Fruit fly (Drosophila melanogaster) whole organism, embryonic: ENCODE measurements around the gene Srr.

ENCODE experiments used
- Awh ChIP-seq: fragments of 200-800 bp; sonication (Bioruptor generic); IDR thresholded peaks from 2 replicates; pipeline ENCODE4, ENCODE4 v1.3.6; 2022; ENCODE audit warnings: missing biosample characterization, missing genetic modification characterization
- BtbVII ChIP-seq: fragments of 200-800 bp; sonication (Bioruptor generic); optimal IDR thresholded peaks from 3 replicates; lab custom pipeline; 2017; ENCODE audit warnings: missing biosample characterization, mild to moderate bottlenecking, missing genetic modification characterization
- Bteb2 ChIP-seq: fragments of 200-800 bp; sonication (Bioruptor generic); optimal IDR thresholded peaks from 2 replicates; lab custom pipeline; 2016; ENCODE audit warnings: missing biosample characterization, missing genetic modification characterization
- CG10267 ChIP-seq: fragments of 200-800 bp; sonication (Bioruptor generic); optimal IDR thresholded peaks from 2 replicates; lab custom pipeline; 2018; ENCODE audit warnings: missing biosample characterization, mild to moderate bottlenecking, missing genetic modification characterization, moderate library complexity
- CG10366 ChIP-seq: fragments of 200-800 bp; sonication (Bioruptor generic); IDR thresholded peaks from 2 replicates; pipeline ENCODE4 v1.3.6; 2022; ENCODE audit warnings: missing biosample characterization, missing genetic modification characterization
- CG11093 ChIP-seq: fragments of 200-800 bp; sonication (Bioruptor generic); IDR thresholded peaks from 3 replicates; pipeline ENCODE4 v1.3.6; 2022; ENCODE audit warnings: missing biosample characterization, missing genetic modification characterization
- CG12299 ChIP-seq: fragments of 200-800 bp; sonication (Bioruptor generic); optimal IDR thresholded peaks from 2 replicates; lab custom pipeline; 2018; ENCODE audit warnings: missing biosample characterization, mild to moderate bottlenecking, missing genetic modification characterization
- CG13624 ChIP-seq: fragments of 200-800 bp; sonication (Bioruptor generic); optimal IDR thresholded peaks from 2 replicates; lab custom pipeline; 2016; ENCODE audit warnings: missing biosample characterization, missing genetic modification characterization
- CG14860 ChIP-seq: fragments of 200-800 bp; sonication (Bioruptor generic); IDR thresholded peaks from 3 replicates; pipeline ENCODE4 v1.3.6; 2022; ENCODE audit warnings: missing biosample characterization, missing genetic modification characterization; ENCODE audit not compliant: partially characterized antibody
- CG15479 ChIP-seq: fragments of 200-800 bp; sonication (Bioruptor generic); optimal IDR thresholded peaks from 3 replicates; lab custom pipeline; 2019; ENCODE audit warnings: missing biosample characterization, mild to moderate bottlenecking, missing genetic modification characterization, moderate library complexity
- CG17829 ChIP-seq: fragments of 200-800 bp; optimal IDR thresholded peaks from 2 replicates; lab custom pipeline; 2019; ENCODE audit warnings: missing biosample characterization, mild to moderate bottlenecking, missing genetic modification characterization, moderate library complexity
- CG18599 ChIP-seq: fragments of 200-800 bp; sonication (Bioruptor generic); optimal IDR thresholded peaks from 3 replicates; lab custom pipeline; 2017; ENCODE audit warnings: missing biosample characterization, missing genetic modification characterization, mild to moderate bottlenecking, moderate library complexity, missing genetic modification reagents
- CG18619 ChIP-seq: fragments of 200-800 bp; sonication (Bioruptor generic); optimal IDR thresholded peaks from 3 replicates; lab custom pipeline; 2017; ENCODE audit warnings: missing biosample characterization, mild to moderate bottlenecking, missing genetic modification characterization
- CG2889 ChIP-seq: fragments of 200-800 bp; sonication (Bioruptor generic); IDR thresholded peaks from 3 replicates; pipeline ENCODE4 v1.3.6; 2022; ENCODE audit warnings: missing biosample characterization, missing genetic modification characterization
- CG31441 ChIP-seq: fragments of 200-800 bp; sonication (Bioruptor generic); IDR thresholded peaks from 2 replicates; pipeline ENCODE4 v1.3.6; 2022; ENCODE audit warnings: missing biosample characterization, missing genetic modification characterization
- CG32767 ChIP-seq: fragments of 200-800 bp; sonication (Bioruptor generic); IDR thresholded peaks from 2 replicates; pipeline ENCODE4 v1.3.6; 2022; ENCODE audit warnings: missing biosample characterization, missing genetic modification characterization
- CG42726 ChIP-seq: fragments of 200-800 bp; sonication (Bioruptor generic); IDR thresholded peaks from 2 replicates; pipeline ENCODE4 v1.3.6; 2022; ENCODE audit warnings: missing biosample characterization, missing genetic modification characterization; ENCODE audit not compliant: partially characterized antibody
- CG6689 ChIP-seq: fragments of 200-800 bp; sonication (Bioruptor generic); IDR thresholded peaks from 2 replicates; pipeline ENCODE4 v1.3.6; 2022; ENCODE audit warnings: missing biosample characterization, missing genetic modification characterization
- CG7357 ChIP-seq: fragments of 200-800 bp; sonication (Bioruptor generic); IDR thresholded peaks from 3 replicates; pipeline ENCODE4 v1.3.6; 2022; ENCODE audit warnings: missing biosample characterization, missing genetic modification characterization
- CrebB ChIP-seq: fragments of 200-800 bp; sonication (Bioruptor generic); optimal IDR thresholded peaks from 3 replicates; lab custom pipeline; 2018; ENCODE audit warnings: missing biosample characterization, mild to moderate bottlenecking, missing genetic modification characterization
- Dll ChIP-seq: fragments of 200-800 bp; sonication (Bioruptor generic); IDR thresholded peaks from 4 replicates; pipeline ENCODE4 v1.3.6; 2022; ENCODE audit warnings: missing biosample characterization, missing genetic modification characterization; ENCODE audit not compliant: partially characterized antibody
- Hmx ChIP-seq: fragments of 200-800 bp; sonication (Bioruptor generic); optimal IDR thresholded peaks from 2 replicates; lab custom pipeline; 2016; ENCODE audit warnings: missing biosample characterization, missing genetic modification characterization
- MESR4 ChIP-seq: fragments of 200-800 bp; sonication (Bioruptor generic); optimal IDR thresholded peaks from 2 replicates; lab custom pipeline; 2018; ENCODE audit warnings: missing biosample characterization, mild to moderate bottlenecking, missing genetic modification characterization, moderate library complexity
- Nf-YC ChIP-seq: fragments of 200-800 bp; optimal IDR thresholded peaks from 3 replicates; lab custom pipeline; 2019; ENCODE audit warnings: missing biosample characterization, mild to moderate bottlenecking, missing genetic modification characterization, moderate library complexity
- Poxn ChIP-seq: fragments of 200-800 bp; sonication (Bioruptor generic); IDR thresholded peaks from 2 replicates; pipeline ENCODE4 v1.3.6; 2022; ENCODE audit warnings: missing biosample characterization, missing genetic modification characterization
- Ptx1 ChIP-seq: fragments of 200-800 bp; sonication (Bioruptor generic); IDR thresholded peaks from 2 replicates; pipeline ENCODE4 v1.3.6; 2022; ENCODE audit warnings: missing biosample characterization, missing genetic modification characterization
- Ssrp ChIP-seq: fragments of 200-800 bp; sonication (Bioruptor generic); optimal IDR thresholded peaks from 2 replicates; lab custom pipeline; 2018; ENCODE audit warnings: missing biosample characterization, mild to moderate bottlenecking, missing genetic modification characterization, moderate library complexity
- ab ChIP-seq: fragments of 200-800 bp; sonication (Bioruptor generic); optimal IDR thresholded peaks from 2 replicates; lab custom pipeline; 2016; ENCODE audit warnings: missing biosample characterization, missing genetic modification characterization
- ase ChIP-seq: fragments of 200-800 bp; sonication (Bioruptor generic); IDR thresholded peaks from 3 replicates; pipeline ENCODE4 v1.3.6; 2022; ENCODE audit warnings: missing biosample characterization, missing genetic modification characterization
- bab2 ChIP-seq: fragments of 200-800 bp; sonication (Bioruptor generic); optimal IDR thresholded peaks from 2 replicates; lab custom pipeline; 2016; ENCODE audit warnings: missing biosample characterization, missing genetic modification characterization
- btn ChIP-seq: fragments of 200-800 bp; sonication (Bioruptor generic); optimal IDR thresholded peaks from 2 replicates; lab custom pipeline; 2016; ENCODE audit warnings: missing biosample characterization, missing genetic modification characterization
- chn ChIP-seq: fragments of 200-800 bp; sonication (Bioruptor generic); optimal IDR thresholded peaks from 2 replicates; lab custom pipeline; 2016; ENCODE audit warnings: missing biosample characterization, missing genetic modification characterization
- dan ChIP-seq: fragments of 200-800 bp; sonication (Bioruptor generic); IDR thresholded peaks from 2 replicates; pipeline ENCODE4 v1.3.6; 2022; ENCODE audit warnings: missing biosample characterization, missing genetic modification characterization
- ems ChIP-seq: fragments of 200-800 bp; sonication (Bioruptor generic); optimal IDR thresholded peaks from 3 replicates; lab custom pipeline; 2016; ENCODE audit warnings: missing biosample characterization, missing genetic modification characterization
- en ChIP-seq: fragments of 200-800 bp; sonication (Bioruptor generic); optimal IDR thresholded peaks from 2 replicates; lab custom pipeline; 2016; ENCODE audit warnings: missing biosample characterization, missing genetic modification characterization
- fu2 ChIP-seq: fragments of 200-800 bp; sonication (Bioruptor generic); optimal IDR thresholded peaks from 2 replicates; lab custom pipeline; 2016; ENCODE audit warnings: missing biosample characterization, missing genetic modification characterization
- gcm2 ChIP-seq: fragments of 200-800 bp; sonication (Bioruptor generic); optimal IDR thresholded peaks from 2 replicates; lab custom pipeline; 2016; ENCODE audit warnings: missing biosample characterization, missing genetic modification characterization
- grau ChIP-seq: fragments of 200-800 bp; optimal IDR thresholded peaks from 3 replicates; lab custom pipeline; 2019; ENCODE audit warnings: missing biosample characterization, mild to moderate bottlenecking, missing genetic modification characterization, moderate library complexity
- gro ChIP-seq: fragments of 200-800 bp; sonication (Bioruptor generic); optimal IDR thresholded peaks from 2 replicates; lab custom pipeline; 2016; ENCODE audit warnings: missing biosample characterization, missing genetic modification characterization
- knrl ChIP-seq: fragments of 200-800 bp; sonication (Bioruptor generic); IDR thresholded peaks from 3 replicates; pipeline ENCODE4 v1.3.6; 2022; ENCODE audit warnings: missing biosample characterization, missing genetic modification characterization; ENCODE audit not compliant: partially characterized antibody
- lab ChIP-seq: fragments of 200-800 bp; sonication (Bioruptor generic); optimal IDR thresholded peaks from 3 replicates; lab custom pipeline; 2017; ENCODE audit warnings: missing biosample characterization, missing genetic modification characterization, mild to moderate bottlenecking, moderate library complexity, missing genetic modification reagents
- luna ChIP-seq: fragments of 200-800 bp; sonication (Bioruptor generic); optimal IDR thresholded peaks from 2 replicates; lab custom pipeline; 2016; ENCODE audit warnings: missing biosample characterization, missing genetic modification characterization
- nerfin-1 ChIP-seq: fragments of 200-800 bp; sonication (Bioruptor generic); optimal IDR thresholded peaks from 3 replicates; lab custom pipeline; 2019; ENCODE audit warnings: missing biosample characterization, mild to moderate bottlenecking, missing genetic modification characterization, moderate library complexity
- odd ChIP-seq: fragments of 200-800 bp; sonication (Bioruptor generic); optimal IDR thresholded peaks from 2 replicates; lab custom pipeline; 2017; ENCODE audit warnings: missing biosample characterization, mild to moderate bottlenecking, missing genetic modification characterization
- phol ChIP-seq: fragments of 200-800 bp; sonication (Bioruptor generic); optimal IDR thresholded peaks from 3 replicates; lab custom pipeline; 2018; ENCODE audit warnings: missing biosample characterization, mild to moderate bottlenecking, missing genetic modification characterization, moderate library complexity
- ro ChIP-seq: fragments of 200-800 bp; sonication (Bioruptor generic); IDR thresholded peaks from 2 replicates; pipeline ENCODE4 v1.3.6; 2022; ENCODE audit warnings: missing biosample characterization, missing genetic modification characterization
- sqz ChIP-seq: fragments of 200-800 bp; sonication (Bioruptor generic); optimal IDR thresholded peaks from 3 replicates; lab custom pipeline; 2018; ENCODE audit warnings: missing biosample characterization, mild to moderate bottlenecking, missing genetic modification characterization
- ssp ChIP-seq: fragments of 200-800 bp; sonication (Bioruptor generic); IDR thresholded peaks from 2 replicates; pipeline ENCODE4 v1.3.6; 2022; ENCODE audit warnings: missing biosample characterization, missing genetic modification characterization
- wdn ChIP-seq: fragments of 200-800 bp; sonication (Bioruptor generic); IDR thresholded peaks from 2 replicates; pipeline ENCODE4 v1.3.6; 2022; ENCODE audit warnings: missing biosample characterization, missing genetic modification characterization
- yki ChIP-seq: fragments of >200 bp; optimal IDR thresholded peaks from 3 replicates; lab custom pipeline; 2018

Gene Srr

dm6 chr3R:9334592-9335518 lies 30.3 kb upstream of the Srr start, which contains the start of the genes Aduk and pasi2 (continued):
- TF ChIP-seq fu2 (GFP tag; lab: Kevin White, UChicago), result no peak
- no peak for TF ChIP-seq ase
- TF ChIP-seq lab (GFP tag; lab: Kevin White, UChicago), result no peak
- peak; percentile 59 for TF ChIP-seq MESR4 (GFP tag; lab: Kevin White, UChicago)
- peak; percentile 68 for TF ChIP-seq knrl (GFP tag; lab: Robert Waterston, UW)
- TF ChIP-seq nerfin-1 (tag; lab: Kevin White, UChicago), result peak; percentile 99
- TF ChIP-seq CG32767 (GFP tag; lab: Robert Waterston, UW), result no peak
- no peak for TF ChIP-seq Hmx
- no peak for TF ChIP-seq CG18619 (GFP tag; lab: Kevin White, UChicago)
- no peak for TF ChIP-seq en (GFP tag; lab: Kevin White, UChicago)
- no peak for TF ChIP-seq CG13624 (GFP tag; lab: Kevin White, UChicago)
- no peak for TF ChIP-seq odd (GFP tag; lab: Kevin White, UChicago)
- TF ChIP-seq CG10366 (GFP tag; lab: Robert Waterston, UW), result no peak
- TF ChIP-seq CG10267 (tag; lab: Kevin White, UChicago), result peak; percentile 55
- no peak for TF ChIP-seq CG7357 (GFP tag; lab: Robert Waterston, UW)
- no peak for TF ChIP-seq Poxn (GFP tag; lab: Robert Waterston, UW)
- no peak for TF ChIP-seq wdn (GFP tag; lab: Robert Waterston, UW)
- TF ChIP-seq ro (GFP tag; lab: Robert Waterston, UW), result no peak
- TF ChIP-seq gro (GFP tag; lab: Kevin White, UChicago), result no peak
- TF ChIP-seq luna, result no peak
- peak; percentile 99 for TF ChIP-seq Nf-YC
- TF ChIP-seq BtbVII (GFP tag; lab: Kevin White, UChicago), result no peak
- peak; percentile 76 for TF ChIP-seq Dll (GFP tag; lab: Robert Waterston, UW)
- peak; percentile 9 for TF ChIP-seq sqz
- peak; percentile 45 for TF ChIP-seq CG14860 (GFP tag; lab: Robert Waterston, UW)
- no peak for TF ChIP-seq Awh
- no peak for TF ChIP-seq gcm2
- no peak for TF ChIP-seq ssp (GFP tag; lab: Robert Waterston, UW)
- peak; percentile 55 for TF ChIP-seq CG17829
- peak; percentile 11 for TF ChIP-seq CG12299 (tag; lab: Kevin White, UChicago)
- TF ChIP-seq grau (tag; lab: Kevin White, UChicago), result peak; percentile 24
- TF ChIP-seq CG42726, result peak; percentile 74
- TF ChIP-seq CG31441 (GFP tag; lab: Robert Waterston, UW), result no peak
- TF ChIP-seq CG11093 (GFP tag; lab: Robert Waterston, UW), result no peak
- no peak for TF ChIP-seq ems (GFP tag; lab: Kevin White, UChicago)
- no peak for TF ChIP-seq CG6689
- no peak for TF ChIP-seq btn (GFP tag; lab: Kevin White, UChicago)
- no peak for TF ChIP-seq Ssrp
- TF ChIP-seq Ptx1 (GFP tag; lab: Robert Waterston, UW), result no peak
- no peak for TF ChIP-seq ab
- no peak for TF ChIP-seq CG18599 (GFP tag; lab: Kevin White, UChicago)
- TF ChIP-seq dan (GFP tag; lab: Robert Waterston, UW), result no peak
- no peak for TF ChIP-seq chn
- peak; percentile 11 for TF ChIP-seq phol
- TF ChIP-seq CG15479 (GFP tag; lab: Kevin White, UChicago), result peak; percentile 47
- peak; percentile 22 for TF ChIP-seq bab2 (GFP tag; lab: Kevin White, UChicago)
- TF ChIP-seq CG2889 (GFP tag; lab: Robert Waterston, UW), result no peak
- TF ChIP-seq yki, result no peak
- no peak for TF ChIP-seq Bteb2 (GFP tag; lab: Kevin White, UChicago)
- TF ChIP-seq CrebB (tag; lab: Kevin White, UChicago), result no peak
